Worm (Caenorhabditis elegans) whole organism, L3 larva: ENCODE results near the gene Y116A8C.23.
"Not testable (repeated sequence)": the region's sequence is repeated elsewhere in the genome, so short reads cannot be mapped to it uniquely, and the experiment has no call there.

Experiments used
- ZK546.5 ChIP-seq: sonication (generic microtip); optimal IDR thresholded peaks from 2 replicates; lab custom pipeline; 2017; ENCODE audit warnings: missing biosample characterization, missing genetic modification characterization
- ama-1 ChIP-seq: fragments of 150-350 bp; optimal IDR thresholded peaks from 2 replicates; lab custom pipeline; 2018
- elt-1 ChIP-seq: fragments of 150-350 bp; optimal IDR thresholded peaks from 2 replicates; lab custom pipeline; 2014; ENCODE audit warnings: missing biosample characterization, missing genetic modification characterization
- jun-1 ChIP-seq: fragments of 150-350 bp; optimal IDR thresholded peaks from 2 replicates; lab custom pipeline; 2014; ENCODE audit warnings: missing biosample characterization, missing genetic modification reagents, missing genetic modification characterization
- lin-15B ChIP-seq: fragments of 150-350 bp; optimal IDR thresholded peaks from 2 replicates; lab custom pipeline; 2014; ENCODE audit warnings: missing biosample characterization, missing genetic modification characterization
- nhr-12 ChIP-seq: fragments of 150-350 bp; optimal IDR thresholded peaks from 2 replicates; lab custom pipeline; 2014; ENCODE audit warnings: missing biosample characterization, missing genetic modification characterization
- pqm-1 ChIP-seq: fragments of 150-350 bp; optimal IDR thresholded peaks from 2 replicates; lab custom pipeline; 2017; ENCODE audit warnings: missing biosample characterization, missing genetic modification characterization, inconsistent platforms
- ztf-11 ChIP-seq: fragments of 150-350 bp; optimal IDR thresholded peaks from 2 replicates; lab custom pipeline; 2014; ENCODE audit warnings: missing biosample characterization, missing genetic modification characterization

ce11 chrIV:17063700-17064099, 10.3 kb downstream of the Y116A8C.23 start, which contains the start of gene Y116A8C.467:
- not testable (repeated sequence) for TF ChIP-seq pqm-1 (tag; lab: Kevin White, UChicago); ztf-11 (tag; lab: Kevin White, UChicago); ama-1 (lab: Kevin White, UChicago); nhr-12 (tag; lab: Kevin White, UChicago); jun-1; lin-15B (tag; lab: Kevin White, UChicago); elt-1 (tag; lab: Kevin White, UChicago); ZK546.5 (tag; lab: Kevin White, UChicago)
